Worm (Caenorhabditis elegans) whole organism, late embryonic: Measurements from ENCODE around the gene dgk-5.

Experiments
- K02D7.2 ChIP-seq: sonication (generic microtip); optimal IDR thresholded peaks from 2 replicates; lab custom pipeline; 2017; ENCODE audit warnings: mild to moderate bottlenecking, missing genetic modification characterization, missing compliant biosample characterization
- K09A11.1 ChIP-seq: sonication (generic microtip); optimal IDR thresholded peaks from 2 replicates; lab custom pipeline; 2017; ENCODE audit warnings: antibody characterized with exemption, mild to moderate bottlenecking, missing genetic modification characterization, missing compliant biosample characterization; ENCODE audit not compliant: insufficient read depth
- T23F11.4 ChIP-seq: fragments of 200-800 bp; sonication (Bioruptor generic); optimal IDR thresholded peaks from 2 replicates; lab custom pipeline; 2018; ENCODE audit warnings: mild to moderate bottlenecking, missing genetic modification characterization, missing compliant biosample characterization
- ceh-18 ChIP-seq: sonication (generic microtip); optimal IDR thresholded peaks from 2 replicates; lab custom pipeline; 2016; ENCODE audit warnings: missing genetic modification characterization, missing compliant biosample characterization
- ceh-19 ChIP-seq: fragments of 200-800 bp; sonication (Bioruptor generic); optimal IDR thresholded peaks from 2 replicates; lab custom pipeline; 2018; ENCODE audit warnings: mild to moderate bottlenecking, missing genetic modification characterization, missing compliant biosample characterization
- ceh-2 ChIP-seq: sonication (generic microtip); optimal IDR thresholded peaks from 2 replicates; lab custom pipeline; 2016; ENCODE audit warnings: missing genotype, missing genetic modification characterization, missing compliant biosample characterization
- ceh-22 ChIP-seq: sonication (generic microtip); optimal IDR thresholded peaks from 2 replicates; lab custom pipeline; 2017; ENCODE audit warnings: missing biosample characterization, missing genetic modification characterization
- ceh-24 ChIP-seq: sonication (generic microtip); optimal IDR thresholded peaks from 2 replicates; lab custom pipeline; 2016; ENCODE audit warnings: mild to moderate bottlenecking, missing genetic modification characterization, missing compliant biosample characterization
- ceh-34 ChIP-seq: sonication (generic microtip); optimal IDR thresholded peaks from 2 replicates; lab custom pipeline; 2016; ENCODE audit warnings: mild to moderate bottlenecking, missing genetic modification characterization, missing compliant biosample characterization
- ceh-48 ChIP-seq: sonication (generic microtip); optimal IDR thresholded peaks from 2 replicates; lab custom pipeline; 2016; ENCODE audit warnings: missing genetic modification characterization, inconsistent platforms, missing compliant biosample characterization
- ceh-9 ChIP-seq: sonication (generic microtip); optimal IDR thresholded peaks from 2 replicates; lab custom pipeline; 2016; ENCODE audit warnings: mild to moderate bottlenecking, missing genetic modification characterization, inconsistent platforms, missing compliant biosample characterization
- che-1 ChIP-seq: sonication (generic microtip); optimal IDR thresholded peaks from 2 replicates; lab custom pipeline; 2016; ENCODE audit warnings: mild to moderate bottlenecking, missing genetic modification characterization, missing compliant biosample characterization
- dmd-4 ChIP-seq: sonication (generic microtip); optimal IDR thresholded peaks from 2 replicates; lab custom pipeline; 2016; ENCODE audit warnings: borderline replicate concordance, missing genetic modification characterization, missing compliant biosample characterization
- elt-2 ChIP-seq: sonication (generic microtip); optimal IDR thresholded peaks from 2 replicates; lab custom pipeline; 2016; ENCODE audit warnings: missing genetic modification reagents, missing genetic modification characterization, missing compliant biosample characterization
- ets-4 ChIP-seq: sonication (generic microtip); optimal IDR thresholded peaks from 2 replicates; lab custom pipeline; 2016; ENCODE audit warnings: missing genetic modification characterization, missing compliant biosample characterization
- hlh-13 ChIP-seq: fragments of 200-800 bp; sonication (Bioruptor generic); optimal IDR thresholded peaks from 2 replicates; lab custom pipeline; 2018; ENCODE audit warnings: mild to moderate bottlenecking, missing genetic modification characterization, missing compliant biosample characterization
- hlh-15 ChIP-seq: sonication (generic microtip); optimal IDR thresholded peaks from 2 replicates; lab custom pipeline; 2016; ENCODE audit warnings: missing genetic modification characterization, missing compliant biosample characterization
- hlh-30 ChIP-seq: sonication (generic microtip); optimal IDR thresholded peaks from 2 replicates; lab custom pipeline; 2017; ENCODE audit warnings: antibody characterized with exemption, missing genetic modification characterization, missing compliant biosample characterization; ENCODE audit not compliant: insufficient read depth
- hlh-8 ChIP-seq: sonication (generic microtip); optimal IDR thresholded peaks from 2 replicates; lab custom pipeline; 2016; ENCODE audit warnings: missing genotype, missing genetic modification characterization, missing compliant biosample characterization
- lim-6 ChIP-seq: sonication (generic microtip); optimal IDR thresholded peaks from 2 replicates; lab custom pipeline; 2016; ENCODE audit warnings: missing genetic modification characterization, missing compliant biosample characterization
- lin-11 ChIP-seq: fragments of 200-800 bp; sonication (Bioruptor generic); optimal IDR thresholded peaks from 2 replicates; lab custom pipeline; 2018; ENCODE audit warnings: mild to moderate bottlenecking, missing genetic modification characterization, missing compliant biosample characterization
- npax-4 ChIP-seq: sonication (generic microtip); optimal IDR thresholded peaks from 2 replicates; lab custom pipeline; 2016; ENCODE audit warnings: missing genetic modification characterization, missing compliant biosample characterization
- pag-3 ChIP-seq: sonication (generic microtip); optimal IDR thresholded peaks from 2 replicates; lab custom pipeline; 2016; ENCODE audit warnings: missing compliant biosample characterization, missing genetic modification characterization, borderline replicate concordance
- pha-4 ChIP-seq: fragments of 150-350 bp; optimal IDR thresholded peaks from 2 replicates; lab custom pipeline; 2018; ENCODE audit warnings: missing biosample characterization, missing genetic modification reagents, missing genetic modification characterization
- rnt-1 ChIP-seq: sonication (generic microtip); optimal IDR thresholded peaks from 2 replicates; lab custom pipeline; 2016; ENCODE audit warnings: missing genetic modification characterization, missing compliant biosample characterization
- tbx-2 ChIP-seq: sonication (generic microtip); optimal IDR thresholded peaks from 2 replicates; lab custom pipeline; 2016; ENCODE audit warnings: missing genetic modification characterization, missing compliant biosample characterization
- tbx-7 ChIP-seq: sonication (generic microtip); optimal IDR thresholded peaks from 2 replicates; lab custom pipeline; 2016; ENCODE audit warnings: missing genotype, missing genetic modification characterization, missing compliant biosample characterization
- unc-3 ChIP-seq, 2 experiments: fragments of 200-800 bp in 1 of 2; sonication (Bioruptor generic) in 1 of 2; sonication (generic microtip) in 1 of 2; conservative IDR thresholded peaks in 1 of 2; optimal IDR thresholded peaks in 1 of 2; 2 replicates each; pipeline versions ENCODE4 v1.3.6 to Lab custom; 2016 to 2022; ENCODE audit warnings: missing compliant biosample characterization in 2 of 2, missing genetic modification characterization in 2 of 2, missing genetic modification reagents in 1 of 2
- unc-42 ChIP-seq: sonication (generic microtip); optimal IDR thresholded peaks from 2 replicates; lab custom pipeline; 2016; ENCODE audit warnings: missing genotype, missing genetic modification characterization, missing compliant biosample characterization
- unc-55 ChIP-seq: sonication (generic microtip); optimal IDR thresholded peaks from 2 replicates; lab custom pipeline; 2017; ENCODE audit warnings: missing biosample characterization, missing genetic modification reagents, missing genetic modification characterization

The dgk-5 gene

ce11 chrII:6486344-6486743 lies 15.5 kb upstream of the dgk-5 start:
- TF ChIP-seq unc-55 (GFP tag; lab: Kevin White, UChicago) (peak; percentile 31), pag-3 (no peak), hlh-15 (tag; lab: Kevin White, UChicago) (no peak), ceh-22 (tag; lab: Kevin White, UChicago) (no peak), rnt-1 (peak; percentile 16), hlh-30 (no peak)

ce11 chrII:6484876-6485526 lies 14.1 kb upstream of the dgk-5 start, which contains the start of the genes lido-16 and plpp-1.2:
Gene lido-16, minus strand, starts transcription at chrII:6484976.
Gene plpp-1.2, plus strand, starts transcription at chrII:6485476.
- TF ChIP-seq hlh-30 (no peak), elt-2 (no peak), che-1 (tag; lab: Kevin White, UChicago) (no peak), unc-3 (GFP tag; conservative IDR thresholded peaks at IDR 0.05; lab: Robert Waterston, UW) (no peak), unc-3 (tag; optimal IDR thresholded peaks at IDR 0.05; lab: Kevin White, UChicago) (no peak), hlh-13 (GFP tag; lab: Kevin White, UChicago) (no peak), ceh-22 (tag; lab: Kevin White, UChicago) (no peak), ceh-34 (tag; lab: Kevin White, UChicago) (no peak), ceh-48 (tag; lab: Kevin White, UChicago) (no peak), lin-11 (no peak)

- TF ChIP-seq unc-55 (GFP tag; lab: Kevin White, UChicago), result peak; percentile 50
- no peak for TF ChIP-seq unc-42 (tag; lab: Kevin White, UChicago)
- TF ChIP-seq, all 69 proteins: peak for 1
Measured at ce11 chrII:6482762-6483161, 11.9 kb upstream of the dgk-5 start.

ce11 chrII:6482102-6482501 lies 11.2 kb upstream of the dgk-5 start, which contains the start of gene del-10:
Gene del-10, minus strand, starts transcription at chrII:6482125.
- TF ChIP-seq ceh-18 (tag; lab: Kevin White, UChicago) (peak; percentile 15), ets-4 (tag; lab: Kevin White, UChicago) (no peak), T23F11.4 (no peak), unc-55 (GFP tag; lab: Kevin White, UChicago) (peak; percentile 39), ceh-19 (GFP tag; lab: Kevin White, UChicago) (no peak), dmd-4 (no peak)

ce11 chrII:6476655-6477054 lies 5.8 kb upstream of the dgk-5 start, which contains the start of gene T28D9.4:
Gene T28D9.4, plus strand, starts transcription at chrII:6476955.
- TF ChIP-seq ceh-24 (tag; lab: Kevin White, UChicago), result no peak
- TF ChIP-seq ceh-2 (tag; lab: Kevin White, UChicago), result no peak
- TF ChIP-seq K09A11.1 (tag; lab: Kevin White, UChicago), result no peak
- TF ChIP-seq tbx-2, result no peak
- no peak for TF ChIP-seq T23F11.4
- no peak for TF ChIP-seq ceh-19 (GFP tag; lab: Kevin White, UChicago)
- no peak for TF ChIP-seq K02D7.2 (tag; lab: Kevin White, UChicago)
- no peak for TF ChIP-seq npax-4
- TF ChIP-seq elt-2, result no peak
- TF ChIP-seq hlh-8 (tag; lab: Kevin White, UChicago), result no peak
- TF ChIP-seq ceh-9 (tag; lab: Kevin White, UChicago), result no peak
- no peak for TF ChIP-seq lim-6 (tag; lab: Kevin White, UChicago)

ce11 chrII:6475180-6475737 lies 4.4 kb upstream of the dgk-5 start, which contains the start of gene T28D9.16:
Gene T28D9.16, plus strand, starts transcription at chrII:6475687.
- TF ChIP-seq tbx-7 (no peak), K02D7.2 (tag; lab: Kevin White, UChicago) (no peak), lim-6 (tag; lab: Kevin White, UChicago) (no peak), pha-4 (tag; lab: Kevin White, UChicago) (no peak), unc-3 (GFP tag; conservative IDR thresholded peaks at IDR 0.05; lab: Robert Waterston, UW) (no peak), unc-3 (tag; optimal IDR thresholded peaks at IDR 0.05; lab: Kevin White, UChicago) (no peak)
